Worm (Caenorhabditis elegans) whole organism, L1 larva: ENCODE measurements around the gene tsp-2.

Source experiments
- C04F5.9 ChIP-seq: sonication (generic microtip); optimal IDR thresholded peaks from 2 replicates; lab custom pipeline; 2016; ENCODE audit warnings: missing genetic modification characterization, missing compliant biosample characterization
- C34B4.2 ChIP-seq: sonication (generic microtip); optimal IDR thresholded peaks from 2 replicates; lab custom pipeline; 2017; ENCODE audit warnings: mild to moderate bottlenecking, missing genetic modification characterization, missing compliant biosample characterization
- aha-1 ChIP-seq: fragments of 150-350 bp; optimal IDR thresholded peaks from 2 replicates; lab custom pipeline; 2014; ENCODE audit warnings: missing biosample characterization, missing genetic modification characterization
- alr-1 ChIP-seq: fragments of 200-800 bp; sonication (Bioruptor generic); optimal IDR thresholded peaks from 2 replicates; lab custom pipeline; 2018; ENCODE audit warnings: borderline replicate concordance, mild to moderate bottlenecking, missing genetic modification characterization, missing compliant biosample characterization
- ama-1 ChIP-seq: fragments of 150-350 bp; optimal IDR thresholded peaks from 2 replicates; lab custom pipeline; 2014
- blmp-1 ChIP-seq: fragments of 150-350 bp; optimal IDR thresholded peaks from 2 replicates; lab custom pipeline; 2014; ENCODE audit warnings: missing biosample characterization, missing genetic modification characterization
- ceh-63 ChIP-seq: fragments of 200-800 bp; sonication (Bioruptor generic); optimal IDR thresholded peaks from 2 replicates; lab custom pipeline; 2018; ENCODE audit warnings: mild to moderate bottlenecking, missing genetic modification characterization, missing compliant biosample characterization
- ceh-8 ChIP-seq: fragments of 200-800 bp; sonication (Bioruptor generic); optimal IDR thresholded peaks from 2 replicates; lab custom pipeline; 2018; ENCODE audit warnings: mild to moderate bottlenecking, missing genetic modification characterization, moderate library complexity, missing compliant biosample characterization
- ceh-82 ChIP-seq, 3 experiments: fragments of 150-350 bp in 1 of 3; sonication (generic microtip) in 2 of 3; optimal IDR thresholded peaks; 2 replicates each; lab custom pipeline; 2014 to 2017; ENCODE audit warnings: missing biosample characterization in 3 of 3, missing genetic modification characterization in 3 of 3
- ceh-88 ChIP-seq: fragments of 200-800 bp; sonication (Bioruptor generic); IDR thresholded peaks from 2 replicates; pipeline ENCODE4 v1.3.6; 2022; ENCODE audit warnings: missing genetic modification characterization, missing compliant biosample characterization
- ceh-90 ChIP-seq: sonication (generic microtip); optimal IDR thresholded peaks from 2 replicates; lab custom pipeline; 2016; ENCODE audit warnings: missing genetic modification characterization, missing compliant biosample characterization
- ces-1 ChIP-seq: fragments of 150-350 bp; optimal IDR thresholded peaks from 2 replicates; lab custom pipeline; 2014; ENCODE audit warnings: missing biosample characterization, missing genetic modification reagents, missing genetic modification characterization
- dpl-1 ChIP-seq, 3 experiments: fragments of 150-350 bp in 2 of 3; sonication (generic microtip) in 1 of 3; optimal IDR thresholded peaks; 2 replicates each; lab custom pipeline; 2014 to 2017; ENCODE audit warnings: missing biosample characterization in 3 of 3, missing genetic modification characterization in 3 of 3, missing genetic modification reagents in 3 of 3
- dsc-1 ChIP-seq: sonication (generic microtip); optimal IDR thresholded peaks from 2 replicates; lab custom pipeline; 2016; ENCODE audit warnings: mild to moderate bottlenecking, missing genetic modification characterization, missing compliant biosample characterization
- efl-1 ChIP-seq, 4 experiments: fragments of 150-350 bp; optimal IDR thresholded peaks in 3 of 4; peaks in 1 of 4; 1 replicate in 1 of 4; 2 replicates in 3 of 4; lab custom pipeline; 2014; ENCODE audit warnings: missing biosample characterization in 2 of 4, missing genetic modification characterization in 2 of 4, missing genetic modification reagents in 2 of 4
- efl-3 ChIP-seq: fragments of 200-800 bp; sonication (Bioruptor generic); optimal IDR thresholded peaks from 2 replicates; lab custom pipeline; 2018; ENCODE audit warnings: mild to moderate bottlenecking, missing genetic modification characterization, missing compliant biosample characterization
- egl-13 ChIP-seq: sonication (generic microtip); optimal IDR thresholded peaks from 2 replicates; lab custom pipeline; 2016; ENCODE audit warnings: missing genotype, missing genetic modification reagents, missing genetic modification characterization, missing compliant biosample characterization
- egl-27 ChIP-seq, 2 experiments: fragments of 150-350 bp in 1 of 2; sonication (generic microtip); optimal IDR thresholded peaks; 3 replicates each; lab custom pipeline; 2017 to 2018; ENCODE audit warnings: missing biosample characterization in 2 of 2, missing genetic modification characterization in 2 of 2, missing genetic modification reagents in 2 of 2
- elt-2 ChIP-seq: sonication (generic microtip); optimal IDR thresholded peaks from 2 replicates; lab custom pipeline; 2016; ENCODE audit warnings: missing genetic modification characterization, mild to moderate bottlenecking, inconsistent platforms, missing compliant biosample characterization, missing genetic modification reagents
- fkh-10 ChIP-seq: sonication (generic microtip); optimal IDR thresholded peaks from 2 replicates; lab custom pipeline; 2017; ENCODE audit warnings: missing biosample characterization, missing genetic modification reagents, missing genetic modification characterization
- fkh-8 ChIP-seq: sonication (generic microtip); optimal IDR thresholded peaks from 2 replicates; lab custom pipeline; 2016; ENCODE audit warnings: mild to moderate bottlenecking, missing genetic modification characterization, missing compliant biosample characterization
- fos-1 ChIP-seq: fragments of 150-350 bp; optimal IDR thresholded peaks from 2 replicates; lab custom pipeline; 2014; ENCODE audit warnings: missing biosample characterization, missing genetic modification characterization
- hpl-2 ChIP-seq: fragments of 150-350 bp; optimal IDR thresholded peaks from 2 replicates; lab custom pipeline; 2014; ENCODE audit warnings: missing biosample characterization, missing genetic modification reagents, missing genetic modification characterization
- irx-1 ChIP-seq: sonication (generic microtip); optimal IDR thresholded peaks from 2 replicates; lab custom pipeline; 2016; ENCODE audit warnings: missing genetic modification characterization, missing compliant biosample characterization
- isw-1 ChIP-seq: fragments of 200-800 bp; sonication (Bioruptor generic); IDR thresholded peaks from 2 replicates; pipeline ENCODE4 v1.3.6; 2022; ENCODE audit warnings: missing genetic modification characterization, missing compliant biosample characterization
- lin-14 ChIP-seq: fragments of 200-800 bp; sonication (Bioruptor generic); optimal IDR thresholded peaks from 2 replicates; lab custom pipeline; 2018; ENCODE audit warnings: mild to moderate bottlenecking, missing genetic modification characterization, moderate library complexity, missing compliant biosample characterization
- lin-15B ChIP-seq: fragments of 150-350 bp; sonication (generic microtip); optimal IDR thresholded peaks from 3 replicates; lab custom pipeline; 2014; ENCODE audit warnings: missing biosample characterization, missing genetic modification characterization
- lin-39 ChIP-seq: fragments of 150-350 bp; optimal IDR thresholded peaks from 2 replicates; lab custom pipeline; 2014; ENCODE audit warnings: missing biosample characterization, missing genetic modification reagents, missing genetic modification characterization
- lsy-2 ChIP-seq, 2 experiments: fragments of 150-350 bp; optimal IDR thresholded peaks; 2 replicates each; lab custom pipeline; 2014; ENCODE audit warnings: missing biosample characterization in 2 of 2, missing genetic modification characterization in 2 of 2
- mdl-1 ChIP-seq, 2 experiments: fragments of 150-350 bp; optimal IDR thresholded peaks; 2 replicates each; lab custom pipeline; 2014 to 2017; ENCODE audit warnings: missing biosample characterization in 2 of 2, missing genetic modification characterization in 2 of 2, inconsistent platforms in 1 of 2
- mef-2 ChIP-seq: fragments of 150-350 bp; optimal IDR thresholded peaks from 2 replicates; lab custom pipeline; 2014; ENCODE audit warnings: missing biosample characterization, missing genetic modification characterization
- nhr-12 ChIP-seq: sonication (generic microtip); optimal IDR thresholded peaks from 2 replicates; lab custom pipeline; 2017; ENCODE audit warnings: missing biosample characterization, missing genetic modification characterization
- nhr-19 ChIP-seq: fragments of 200-800 bp; sonication (Bioruptor generic); conservative IDR thresholded peaks from 2 replicates; pipeline ENCODE4 v1.3.6; 2022; ENCODE audit warnings: missing genetic modification characterization, missing compliant biosample characterization
- nhr-237 ChIP-seq: fragments of 150-350 bp; optimal IDR thresholded peaks from 2 replicates; lab custom pipeline; 2014; ENCODE audit warnings: missing biosample characterization, missing genetic modification characterization
- nhr-28 ChIP-seq: fragments of 150-350 bp; optimal IDR thresholded peaks from 2 replicates; lab custom pipeline; 2014; ENCODE audit warnings: missing biosample characterization, missing genetic modification characterization
- nhr-47 ChIP-seq: sonication (generic microtip); optimal IDR thresholded peaks from 2 replicates; lab custom pipeline; 2016; ENCODE audit warnings: mild to moderate bottlenecking, missing genetic modification characterization, moderate library complexity, missing compliant biosample characterization
- nhr-71 ChIP-seq: sonication (generic microtip); optimal IDR thresholded peaks from 2 replicates; lab custom pipeline; 2016; ENCODE audit warnings: mild to moderate bottlenecking, missing genetic modification characterization, moderate library complexity, missing compliant biosample characterization
- nhr-85 ChIP-seq: sonication (generic microtip); peaks from one replicate; lab custom pipeline; 2016; ENCODE audit warnings: missing genetic modification characterization, inconsistent platforms, missing compliant biosample characterization
- pag-3 ChIP-seq: sonication (generic microtip); optimal IDR thresholded peaks from 2 replicates; lab custom pipeline; 2017; ENCODE audit warnings: missing genetic modification characterization, mild to moderate bottlenecking, missing compliant biosample characterization, antibody characterized with exemption, borderline replicate concordance; ENCODE audit not compliant: insufficient read depth
- rnt-1 ChIP-seq: sonication (generic microtip); optimal IDR thresholded peaks from 2 replicates; lab custom pipeline; 2016; ENCODE audit warnings: mild to moderate bottlenecking, missing genetic modification characterization, moderate library complexity, missing compliant biosample characterization
- skn-1 ChIP-seq: fragments of 150-350 bp; optimal IDR thresholded peaks from 2 replicates; lab custom pipeline; 2014; ENCODE audit warnings: missing biosample characterization, missing genetic modification characterization
- snpc-4 ChIP-seq: fragments of 150-350 bp; optimal IDR thresholded peaks from 2 replicates; lab custom pipeline; 2014; ENCODE audit warnings: missing biosample characterization, missing genetic modification characterization
- snu-23 ChIP-seq: sonication (generic microtip); optimal IDR thresholded peaks from 2 replicates; lab custom pipeline; 2016; ENCODE audit warnings: missing genetic modification characterization, missing compliant biosample characterization
- sptf-1 ChIP-seq: fragments of 150-350 bp; optimal IDR thresholded peaks from 2 replicates; lab custom pipeline; 2014; ENCODE audit warnings: missing biosample characterization, missing genetic modification characterization
- swsn-7 ChIP-seq: sonication (generic microtip); optimal IDR thresholded peaks from 2 replicates; lab custom pipeline; 2016; ENCODE audit warnings: missing genetic modification characterization, missing compliant biosample characterization
- tlp-1 ChIP-seq: fragments of 150-350 bp; optimal IDR thresholded peaks from 2 replicates; lab custom pipeline; 2014; ENCODE audit warnings: missing biosample characterization, missing genetic modification characterization
- unc-130 ChIP-seq: fragments of 150-350 bp; optimal IDR thresholded peaks from 2 replicates; lab custom pipeline; 2017; ENCODE audit warnings: missing biosample characterization, missing genetic modification characterization, inconsistent platforms
- unc-30 ChIP-seq: sonication (generic microtip); optimal IDR thresholded peaks from 2 replicates; lab custom pipeline; 2017; ENCODE audit warnings: missing biosample characterization, missing genetic modification characterization
- unc-98 ChIP-seq: fragments of 200-800 bp; sonication (Bioruptor generic); IDR thresholded peaks from 2 replicates; pipeline ENCODE4 v1.3.6; 2022; ENCODE audit warnings: missing genetic modification characterization, missing compliant biosample characterization
- zip-4 ChIP-seq: fragments of 200-800 bp; sonication (Bioruptor generic); optimal IDR thresholded peaks from 2 replicates; lab custom pipeline; 2018; ENCODE audit warnings: mild to moderate bottlenecking, missing genetic modification characterization, moderate library complexity, missing compliant biosample characterization

tsp-2 gene

DNA sequence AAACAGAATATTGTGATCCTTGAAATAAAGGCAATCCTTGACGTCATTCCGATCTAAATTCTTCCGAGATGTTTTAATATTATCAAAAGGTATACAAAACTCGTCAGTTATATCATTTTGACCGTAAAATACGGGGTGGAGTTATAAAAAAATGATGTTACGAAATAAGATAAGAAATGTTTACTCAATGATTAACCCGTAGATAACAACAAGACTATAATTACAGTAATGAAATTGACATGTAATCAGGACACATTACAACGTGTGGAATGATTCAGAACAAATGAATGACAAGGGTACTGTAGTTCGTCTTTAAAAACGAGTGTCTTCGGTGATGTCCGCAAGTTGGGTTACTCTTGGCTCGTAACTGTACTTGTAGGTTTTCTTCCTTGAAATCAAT lies at the start of gene tsp-2:
tsp-2 (minus strand) TSS at position 109 of the 400 bp plus-strand sequence.
- TF ChIP-seq nhr-28 (tag; lab: Kevin White, UChicago) (no peak), pag-3 (no peak), egl-13 (tag; lab: Kevin White, UChicago) (no peak), blmp-1 (tag; lab: Kevin White, UChicago) (no peak), fkh-10 (no peak), elt-2 (tag; lab: Kevin White, UChicago) (peak; percentile 47)
- TF ChIP-seq, all 84 proteins: peak for 1

DNA sequence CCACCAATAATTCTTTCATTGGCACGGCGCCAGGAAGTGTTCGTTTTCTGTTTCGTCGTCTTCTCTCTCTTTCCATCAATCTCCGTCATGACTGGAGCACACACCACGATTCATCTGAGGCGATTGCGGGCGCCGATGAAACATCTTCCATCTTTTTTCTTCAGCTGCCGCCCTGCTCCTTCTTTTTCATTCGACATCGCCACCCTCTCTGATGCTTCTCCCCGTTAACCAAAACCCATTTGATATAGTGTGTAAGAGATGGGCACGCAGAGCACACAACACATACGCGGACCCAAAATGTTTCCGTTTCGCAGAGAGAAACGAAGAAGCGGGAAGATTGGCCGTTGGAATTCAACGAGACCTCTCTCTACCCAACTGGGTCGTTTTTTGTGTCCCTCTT lies 49.8 kb upstream of the tsp-2 start:
- TF ChIP-seq fos-1 (no peak), C04F5.9 (tag; lab: Kevin White, UChicago) (no peak), dsc-1 (tag; lab: Kevin White, UChicago) (peak; percentile 55), pag-3 (peak; percentile 23), ceh-90 (tag; lab: Kevin White, UChicago) (no peak), dpl-1 (GFP tag; optimal IDR thresholded peaks at IDR 0.05; lab: Kevin White, UChicago) (peak in 1 of 3 experiments; percentile 6), fkh-8 (tag; lab: Kevin White, UChicago) (no peak), unc-98 (no peak), swsn-7 (tag; lab: Kevin White, UChicago) (peak; percentile 26), zip-4 (no peak), ces-1 (GFP tag; lab: Kevin White, UChicago) (no peak), lsy-2 (tag; optimal IDR thresholded peaks at IDR 0.05; lab: Kevin White, UChicago) (peak in 1 of 2 experiments; percentile 37), nhr-12 (tag; lab: Kevin White, UChicago) (no peak), nhr-47 (tag; lab: Kevin White, UChicago) (no peak), nhr-71 (tag; lab: Kevin White, UChicago) (peak; percentile 60), isw-1 (GFP tag; lab: Robert Waterston, UW) (no peak), nhr-85 (no peak), alr-1 (tag; lab: Kevin White, UChicago) (no peak), ceh-63 (GFP tag; lab: Kevin White, UChicago) (no peak), blmp-1 (tag; lab: Kevin White, UChicago) (no peak), skn-1 (tag; lab: Kevin White, UChicago) (no peak), nhr-28 (tag; lab: Kevin White, UChicago) (no peak), unc-30 (tag; lab: Kevin White, UChicago) (no peak), nhr-237 (tag; lab: Kevin White, UChicago) (no peak), efl-3 (no peak), rnt-1 (tag; lab: Kevin White, UChicago) (peak; percentile 34), irx-1 (tag; lab: Kevin White, UChicago) (no peak), ceh-8 (GFP tag; lab: Kevin White, UChicago) (no peak), ama-1 (lab: Kevin White, UChicago) (no peak), mdl-1 (tag; optimal IDR thresholded peaks at IDR 0.05; lab: Kevin White, UChicago) (no peak), elt-2 (tag; lab: Kevin White, UChicago) (no peak), tlp-1 (tag; lab: Kevin White, UChicago) (no peak), ceh-82 (tag; optimal IDR thresholded peaks at IDR 0.05; lab: Kevin White, UChicago) (peak in 1 of 3 experiments; percentile 21), unc-130 (peak; percentile 21), lin-15B (tag; lab: Kevin White, UChicago) (no peak), nhr-19 (GFP tag; lab: Robert Waterston, UW) (peak; percentile 20; the same call in 1 of the 2 replicates), lin-14 (GFP tag; lab: Kevin White, UChicago) (peak; percentile 92), snu-23 (GFP tag; lab: Kevin White, UChicago) (peak; percentile 29), egl-27 (tag; optimal IDR thresholded peaks at IDR 0.05; lab: Kevin White, UChicago) (no peak), ceh-88 (GFP tag; lab: Robert Waterston, UW) (no peak), lin-39 (tag; lab: Kevin White, UChicago) (no peak), efl-1 (optimal IDR thresholded peaks at IDR 0.05; lab: Kevin White, UChicago) (peak in 1 of 2 experiments; percentile 5), efl-1 (GFP tag; optimal IDR thresholded peaks at IDR 0.05 in 1 of 2; lab: Kevin White, UChicago) (peak in 1 of 2 experiments; percentile 21), fkh-10 (peak; percentile 0), hpl-2 (no peak), sptf-1 (tag; lab: Kevin White, UChicago) (no peak), aha-1 (tag; lab: Kevin White, UChicago) (no peak), C34B4.2 (no peak), snpc-4 (no peak), mef-2 (tag; lab: Kevin White, UChicago) (no peak)
